Worm (Caenorhabditis elegans): ENCODE measurements around the gene Y55F3AM.13.
A peak's percentile ranks its signal among the peaks of the same experiment; 100 is the strongest.
"Not testable (repeated sequence)": the region's sequence is repeated elsewhere in the genome, so short reads cannot be mapped to it uniquely, and the experiment has no call there.

The Y55F3AM.13 gene

ce11 chrIV:1063058-1063457 lies 6.9 kb upstream of the Y55F3AM.13 start (continued):
- TF ChIP-seq B0035.1 (tag; optimal IDR thresholded peaks at IDR 0.05) (no peak), ztf-6 (GFP tag; IDR thresholded peaks at IDR 0.05) (no peak), ztf-22 (GFP tag; optimal IDR thresholded peaks at IDR 0.05) (no peak), rec-8 (tag; optimal IDR thresholded peaks at IDR 0.05) (no peak), cebp-2 (GFP tag; IDR thresholded peaks at IDR 0.05) (no peak), lsy-27 (tag; optimal IDR thresholded peaks at IDR 0.05; ENCODE audit: borderline replicate concordance, insufficient read depth) (no peak), ceh-27 (GFP tag; optimal IDR thresholded peaks at IDR 0.05) (no peak), aptf-2 (GFP tag; conservative IDR thresholded peaks at IDR 0.05) (no peak), rpc-1 (optimal IDR thresholded peaks at IDR 0.05) (peak; percentile 21), rpc-1 (tag; optimal IDR thresholded peaks at IDR 0.05) (peak; percentile 62), gei-17 (GFP tag; optimal IDR thresholded peaks at IDR 0.05) (no peak), B0261.1 (tag; optimal IDR thresholded peaks at IDR 0.05) (peak; percentile 51), ceh-79 (tag; optimal IDR thresholded peaks at IDR 0.05) (no peak), lin-54 (GFP tag; optimal IDR thresholded peaks at IDR 0.05) (no peak), pbrm-1 (GFP tag; IDR thresholded peaks at IDR 0.05) (no peak), nhr-120 (GFP tag; IDR thresholded peaks at IDR 0.05) (no peak), F23B12.7 (tag; optimal IDR thresholded peaks at IDR 0.05; ENCODE audit: insufficient read depth) (no peak), tbp1 (GFP tag; optimal IDR thresholded peaks at IDR 0.05) (peak; percentile 76), Y53F4B.3 (GFP tag; IDR thresholded peaks at IDR 0.05) (no peak)

ce11 chrIV:1061689-1062088 lies 5.6 kb upstream of the Y55F3AM.13 start:
- TF ChIP-seq hmg-1.2 (GFP tag; IDR thresholded peaks at IDR 0.05) (peak; percentile 64), snpc-4 (tag; optimal IDR thresholded peaks at IDR 0.05) (peak in 3 of 4 experiments; percentile 24 to 91 (median 85))
- TF ChIP-seq snpc-4 (GFP tag; optimal IDR thresholded peaks at IDR 0.05), result not testable (repeated sequence)

ce11 chrIV:1058504-1058903 lies 2.4 kb upstream of the Y55F3AM.13 start:
- no peak for TF ChIP-seq ets-4 (GFP tag; optimal IDR thresholded peaks at IDR 0.05)
- TF ChIP-seq attf-3 (GFP tag; conservative IDR thresholded peaks at IDR 0.05), result peak; percentile 72

ce11 chrIV:1055734-1056133 lies 379 bp downstream of the Y55F3AM.13 start:
- TF ChIP-seq egrh-3 (GFP tag; IDR thresholded peaks at IDR 0.05) (peak; percentile 66; the same call in 1 of the 2 replicates), B0336.3 (GFP tag; IDR thresholded peaks at IDR 0.05) (no peak), dox-1 (GFP tag; IDR thresholded peaks at IDR 0.05) (peak; percentile 12; the same call in 1 of the 2 replicates), Y53F4B.3 (GFP tag; IDR thresholded peaks at IDR 0.05) (no peak), tlf-1 (GFP tag; optimal IDR thresholded peaks at IDR 0.05) (no peak), zfh-2 (GFP tag; conservative IDR thresholded peaks at IDR 0.05) (peak; percentile 85)

ce11 chrIV:1054736-1055135 lies 1.4 kb downstream of the Y55F3AM.13 start, which contains the start of gene dcap-1:
TSS of gene dcap-1 (minus strand) at chrIV:1054794.
- TF ChIP-seq ztf-26 (tag; optimal IDR thresholded peaks at IDR 0.05) (no peak), lin-35 (GFP tag; optimal IDR thresholded peaks at IDR 0.05) (peak in 1 of 3 experiments; percentile 40), mcd-1 (GFP tag; IDR thresholded peaks at IDR 0.05) (peak; percentile 19; the same call in 1 of the 2 replicates), madf-3 (GFP tag; IDR thresholded peaks at IDR 0.05) (no peak), attf-3 (GFP tag; conservative IDR thresholded peaks at IDR 0.05) (peak; percentile 96), hlh-26 (GFP tag; conservative IDR thresholded peaks at IDR 0.05) (no peak), B0336.3 (GFP tag; IDR thresholded peaks at IDR 0.05) (no peak), gei-17 (GFP tag; optimal IDR thresholded peaks at IDR 0.05) (no peak), Y53G8AR.9 (GFP tag; conservative IDR thresholded peaks at IDR 0.05) (no peak)

All from whole organism, young adult.